Worm (Caenorhabditis elegans) whole organism, early embryonic: ENCODE measurements around the gene srbc-24.
"Not testable (repeated sequence)": the region's sequence is repeated elsewhere in the genome, so short reads cannot be mapped to it uniquely, and the experiment has no call there.

Experiments used
- B0310.2 ChIP-seq: sonication (generic microtip); optimal IDR thresholded peaks from 2 replicates; lab custom pipeline; 2016; ENCODE audit warnings: mild to moderate bottlenecking, missing genetic modification characterization, missing compliant biosample characterization
- F13C5.2 ChIP-seq: sonication (generic microtip); optimal IDR thresholded peaks from 2 replicates; lab custom pipeline; 2017; ENCODE audit warnings: mild to moderate bottlenecking, missing genetic modification characterization, inconsistent platforms, missing compliant biosample characterization
- aly-1 ChIP-seq: sonication (generic microtip); optimal IDR thresholded peaks from 2 replicates; lab custom pipeline; 2016; ENCODE audit warnings: missing genetic modification characterization, missing compliant biosample characterization
- ama-1 ChIP-seq: fragments of 150-350 bp; optimal IDR thresholded peaks from 2 replicates; lab custom pipeline; 2014
- ceh-13 ChIP-seq: fragments of 200-800 bp; sonication (Bioruptor generic); optimal IDR thresholded peaks from 2 replicates; lab custom pipeline; 2018; ENCODE audit warnings: mild to moderate bottlenecking, missing genetic modification characterization, missing compliant biosample characterization
- ceh-36 ChIP-seq: sonication (generic microtip); optimal IDR thresholded peaks from 2 replicates; lab custom pipeline; 2016; ENCODE audit warnings: missing genetic modification characterization, inconsistent platforms, missing compliant biosample characterization
- ets-7 ChIP-seq: sonication (generic microtip); optimal IDR thresholded peaks from 2 replicates; lab custom pipeline; 2016; ENCODE audit warnings: missing genotype, missing genetic modification characterization, missing compliant biosample characterization
- flt-1 ChIP-seq: fragments of 200-800 bp; sonication (Bioruptor generic); IDR thresholded peaks from 2 replicates; pipeline ENCODE4 v1.3.6; 2022; ENCODE audit warnings: missing genetic modification characterization, missing compliant biosample characterization
- hmbx-1 ChIP-seq: sonication (generic microtip); optimal IDR thresholded peaks from 2 replicates; lab custom pipeline; 2016; ENCODE audit warnings: mild to moderate bottlenecking, missing genetic modification characterization, missing compliant biosample characterization
- hmg-4 ChIP-seq: fragments of 200-800 bp; sonication (Bioruptor generic); optimal IDR thresholded peaks from 2 replicates; lab custom pipeline; 2018; ENCODE audit warnings: mild to moderate bottlenecking, missing genetic modification characterization, missing compliant biosample characterization
- hnd-1 ChIP-seq: sonication (generic microtip); optimal IDR thresholded peaks from 2 replicates; lab custom pipeline; 2016; ENCODE audit warnings: missing genetic modification characterization, missing compliant biosample characterization
- pes-1 ChIP-seq: fragments of 200-800 bp; sonication (Bioruptor generic); IDR thresholded peaks from 2 replicates; pipeline ENCODE4 v1.3.6; 2022; ENCODE audit warnings: missing genetic modification reagents, missing genetic modification characterization, missing compliant biosample characterization
- scrt-1 ChIP-seq: fragments of 200-800 bp; sonication (Bioruptor generic); IDR thresholded peaks from 2 replicates; pipeline ENCODE4 v1.3.6; 2022; ENCODE audit warnings: missing genetic modification characterization, missing compliant biosample characterization
- sea-1 ChIP-seq: fragments of 200-800 bp; sonication (Bioruptor generic); conservative IDR thresholded peaks from 2 replicates; pipeline ENCODE4 v1.3.6; 2022; ENCODE audit warnings: missing genetic modification characterization, missing compliant biosample characterization
- tbx-11 ChIP-seq: fragments of 200-800 bp; sonication (Bioruptor generic); IDR thresholded peaks from 2 replicates; pipeline ENCODE4 v1.3.6; 2022; ENCODE audit warnings: missing genetic modification characterization, missing compliant biosample characterization
- tbx-37 ChIP-seq: fragments of 200-800 bp; sonication (Bioruptor generic); conservative IDR thresholded peaks from 2 replicates; pipeline ENCODE4 v1.3.6; 2022; ENCODE audit warnings: missing genetic modification reagents, missing genetic modification characterization, missing compliant biosample characterization
- tra-4 ChIP-seq: sonication (generic microtip); optimal IDR thresholded peaks from 2 replicates; lab custom pipeline; 2017; ENCODE audit warnings: missing genetic modification characterization, missing compliant biosample characterization

srbc-24 gene

ce11 chrV:2133512-2133911 is 18.0 kb upstream of the srbc-24 start:
- TF ChIP-seq pes-1 (GFP tag; lab: Robert Waterston, UW) (0 out of 2 replicates have a peak, but pooled peaks have one; percentile 34), ceh-36 (tag; lab: Kevin White, UChicago) (no peak)

ce11 chrV:2134340-2134739 is 17.2 kb upstream of the srbc-24 start:
- no peak for TF ChIP-seq ceh-36 (tag; lab: Kevin White, UChicago)
- no peak for TF ChIP-seq pes-1 (GFP tag; lab: Robert Waterston, UW)
- no peak for TF ChIP-seq B0310.2 (tag; lab: Kevin White, UChicago)
- no peak for TF ChIP-seq hnd-1 (tag; lab: Kevin White, UChicago)

ce11 chrV:2135323-2135722 is 16.2 kb upstream of the srbc-24 start:
- no peak for TF ChIP-seq scrt-1 (GFP tag; lab: Robert Waterston, UW)
- no peak for TF ChIP-seq hmbx-1

DNA sequence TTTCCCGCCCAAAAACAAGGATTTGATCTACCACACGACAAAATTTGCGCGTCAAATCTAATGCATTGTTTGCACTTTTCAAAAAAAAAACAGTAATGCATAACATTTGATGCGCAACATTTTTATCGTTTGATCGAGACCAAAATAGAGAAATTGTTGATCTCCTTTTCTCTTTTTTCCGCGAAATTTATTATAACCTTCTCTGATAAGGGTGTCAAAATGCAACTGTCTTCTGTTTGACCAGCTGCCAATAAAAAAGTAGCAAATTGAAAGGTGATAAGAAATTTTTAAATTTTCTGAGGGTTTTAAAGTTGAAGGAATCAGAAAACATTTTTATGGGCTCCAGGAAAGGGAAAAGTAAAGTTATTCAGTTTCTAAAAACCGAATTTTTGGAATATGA is 14.5 kb upstream of the srbc-24 start:
- TF ChIP-seq hnd-1 (tag; lab: Kevin White, UChicago): no peak
- TF ChIP-seq flt-1 (GFP tag; lab: Robert Waterston, UW): no peak
- no peak for TF ChIP-seq ets-7 (tag; lab: Kevin White, UChicago)
- no peak for TF ChIP-seq B0310.2 (tag; lab: Kevin White, UChicago)
- TF ChIP-seq tbx-11 (GFP tag; lab: Robert Waterston, UW): no peak
- no peak for TF ChIP-seq hmbx-1
- no peak for TF ChIP-seq ama-1 (lab: Kevin White, UChicago)
- TF ChIP-seq ceh-36 (tag; lab: Kevin White, UChicago): no peak
- no peak for TF ChIP-seq scrt-1 (GFP tag; lab: Robert Waterston, UW)
- TF ChIP-seq aly-1 (tag; lab: Kevin White, UChicago): no peak
- no peak for TF ChIP-seq sea-1 (GFP tag; lab: Robert Waterston, UW)
- TF ChIP-seq hmg-4 (GFP tag; lab: Kevin White, UChicago): no peak
- no peak for TF ChIP-seq F13C5.2 (tag; lab: Kevin White, UChicago)
- TF ChIP-seq tra-4: no peak
- no peak for TF ChIP-seq ceh-13

DNA sequence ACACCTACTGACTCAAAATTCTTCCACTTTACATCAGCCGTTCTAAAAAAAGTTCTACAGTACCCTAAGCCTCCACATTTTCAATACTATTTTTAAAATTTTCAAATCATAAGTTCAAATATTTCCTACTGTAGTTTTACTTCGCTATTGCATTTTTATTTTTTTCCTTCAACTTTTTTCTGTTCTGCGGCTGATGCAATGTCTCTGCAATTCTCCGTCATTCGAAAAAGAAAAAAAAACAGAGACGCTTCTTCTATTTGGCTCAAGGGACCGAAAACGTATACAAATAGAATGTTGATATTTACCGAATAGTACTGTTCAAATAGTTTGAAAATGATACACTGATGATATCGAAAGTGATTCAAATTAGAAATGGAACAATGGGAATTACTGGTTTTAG is 13.3 kb upstream of the srbc-24 start:
- TF ChIP-seq hmbx-1 (no peak), tbx-37 (no peak), B0310.2 (tag; lab: Kevin White, UChicago) (no peak), tbx-11 (GFP tag; lab: Robert Waterston, UW) (no peak), F13C5.2 (tag; lab: Kevin White, UChicago) (no peak), ceh-36 (tag; lab: Kevin White, UChicago) (no peak), sea-1 (GFP tag; lab: Robert Waterston, UW) (no peak), flt-1 (GFP tag; lab: Robert Waterston, UW) (no peak), hmg-4 (GFP tag; lab: Kevin White, UChicago) (no peak), aly-1 (tag; lab: Kevin White, UChicago) (no peak)

DNA sequence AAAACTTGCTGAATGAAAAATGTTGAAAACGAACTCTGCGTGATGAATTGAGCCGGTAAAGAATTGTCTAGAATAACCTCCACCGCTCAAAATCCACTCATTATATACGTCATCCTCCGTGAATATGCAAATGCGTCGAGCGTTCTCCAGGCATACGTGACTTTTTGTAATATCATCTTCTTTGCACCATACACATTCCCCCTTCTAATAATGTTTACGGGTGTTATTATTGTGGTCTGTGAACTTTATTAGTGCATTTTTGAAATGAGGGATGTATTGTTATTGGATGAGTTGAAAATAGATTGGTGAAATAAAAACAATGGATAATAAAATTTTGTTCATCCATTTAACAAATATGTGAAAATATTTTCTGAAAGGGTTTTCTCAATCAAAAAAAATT is 11.6 kb upstream of the srbc-24 start, which contains the start of gene F22F7.7:
F22F7.7 (minus strand) TSS at position 125 of the 400 bp plus-strand sequence.
- TF ChIP-seq pes-1 (GFP tag; lab: Robert Waterston, UW) (no peak), aly-1 (tag; lab: Kevin White, UChicago) (no peak), tbx-11 (GFP tag; lab: Robert Waterston, UW) (no peak), ceh-13 (no peak), ceh-36 (tag; lab: Kevin White, UChicago) (no peak), tra-4 (no peak), hmbx-1 (no peak), B0310.2 (tag; lab: Kevin White, UChicago) (no peak), scrt-1 (GFP tag; lab: Robert Waterston, UW) (no peak)

ce11 chrV:2144408-2144807 is 7.2 kb upstream of the srbc-24 start, which contains the start of gene F22F7.12:
Gene F22F7.12, minus strand, starts transcription at chrV:2144508.
- TF ChIP-seq tbx-37; B0310.2 (tag; lab: Kevin White, UChicago); tra-4: not testable (repeated sequence)

DNA sequence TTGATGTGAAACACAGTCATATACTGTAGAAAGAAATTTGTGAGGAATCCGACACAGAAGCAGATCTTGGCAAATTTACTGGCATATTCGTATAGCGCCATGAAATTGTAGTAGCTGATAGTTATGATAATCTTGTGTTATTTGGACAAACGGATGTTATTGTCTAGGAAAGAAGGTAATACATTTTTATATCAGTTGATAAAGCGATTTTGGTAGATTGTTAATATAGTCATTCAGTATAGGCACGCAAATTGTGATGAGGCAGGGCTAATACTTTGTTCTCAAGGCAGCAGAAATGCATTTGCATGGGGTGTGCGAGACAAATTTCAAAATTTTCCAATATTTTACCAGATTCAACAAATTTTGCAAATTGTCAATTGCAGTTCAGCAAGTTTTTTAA is 5.5 kb upstream of the srbc-24 start, which contains the start of gene str-52:
str-52 (minus strand) TSS at position 101 of the 400 bp plus-strand sequence.
- TF ChIP-seq scrt-1 (GFP tag; lab: Robert Waterston, UW): no peak
- no peak for TF ChIP-seq tra-4
- no peak for TF ChIP-seq ceh-36 (tag; lab: Kevin White, UChicago)
- TF ChIP-seq hmg-4 (GFP tag; lab: Kevin White, UChicago): no peak
- TF ChIP-seq hmbx-1: no peak
- TF ChIP-seq tbx-37: no peak
- no peak for TF ChIP-seq F13C5.2 (tag; lab: Kevin White, UChicago)
- TF ChIP-seq B0310.2 (tag; lab: Kevin White, UChicago): no peak
- TF ChIP-seq ets-7 (tag; lab: Kevin White, UChicago): no peak
- no peak for TF ChIP-seq ceh-13
- no peak for TF ChIP-seq pes-1 (GFP tag; lab: Robert Waterston, UW)

- TF ChIP-seq ceh-13: no peak
- no peak for TF ChIP-seq flt-1 (GFP tag; lab: Robert Waterston, UW)
- TF ChIP-seq hnd-1 (tag; lab: Kevin White, UChicago): no peak
- no peak for TF ChIP-seq hmbx-1
- TF ChIP-seq aly-1 (tag; lab: Kevin White, UChicago): no peak
- TF ChIP-seq ceh-36 (tag; lab: Kevin White, UChicago): no peak
- no peak for TF ChIP-seq tra-4
- no peak for TF ChIP-seq tbx-37
- TF ChIP-seq pes-1 (GFP tag; lab: Robert Waterston, UW): no peak
- no peak for TF ChIP-seq scrt-1 (GFP tag; lab: Robert Waterston, UW)
- TF ChIP-seq B0310.2 (tag; lab: Kevin White, UChicago): no peak
- TF ChIP-seq tbx-11 (GFP tag; lab: Robert Waterston, UW): no peak
- TF ChIP-seq ama-1 (lab: Kevin White, UChicago): no peak
- TF ChIP-seq F13C5.2 (tag; lab: Kevin White, UChicago): no peak
- TF ChIP-seq ets-7 (tag; lab: Kevin White, UChicago): no peak
- no peak for TF ChIP-seq hmg-4 (GFP tag; lab: Kevin White, UChicago)
- no peak for TF ChIP-seq sea-1 (GFP tag; lab: Robert Waterston, UW)
Measured at ce11 chrV:2146795-2147194, 4.8 kb upstream of the srbc-24 start, which contains the start of gene srbc-20. Gene srbc-20, plus strand, starts transcription at chrV:2147095.
